Fruit fly (Drosophila melanogaster): ENCODE measurements around the gene fne.

fne gene

DNA sequence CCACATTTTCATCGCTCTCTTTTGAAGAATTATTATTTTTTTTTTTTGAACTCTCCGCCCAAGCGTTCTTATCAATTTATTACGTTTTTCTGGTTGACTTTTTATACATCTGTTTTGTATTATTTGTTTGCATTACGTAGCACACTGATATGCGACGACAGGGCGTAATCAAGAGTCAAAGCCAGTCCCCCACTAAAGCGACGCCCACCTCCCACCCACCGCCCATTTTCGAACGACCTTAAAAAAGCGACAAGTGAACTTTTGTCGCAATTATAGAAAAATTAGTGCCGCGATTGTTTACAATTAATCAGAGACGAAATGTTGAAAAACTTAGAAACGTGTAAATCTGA lies 26.5 kb upstream of the fne start:
- TF ChIP-seq CG10348 (GFP tag; IDR thresholded peaks at IDR 0.05) = no peak
- peak; percentile 53; the same call in 2 of the 3 replicates for TF ChIP-seq CG4496 (GFP tag; IDR thresholded peaks at IDR 0.05)
- TF ChIP-seq CG12605 (GFP tag; IDR thresholded peaks at IDR 0.05) = peak; percentile 72

DNA sequence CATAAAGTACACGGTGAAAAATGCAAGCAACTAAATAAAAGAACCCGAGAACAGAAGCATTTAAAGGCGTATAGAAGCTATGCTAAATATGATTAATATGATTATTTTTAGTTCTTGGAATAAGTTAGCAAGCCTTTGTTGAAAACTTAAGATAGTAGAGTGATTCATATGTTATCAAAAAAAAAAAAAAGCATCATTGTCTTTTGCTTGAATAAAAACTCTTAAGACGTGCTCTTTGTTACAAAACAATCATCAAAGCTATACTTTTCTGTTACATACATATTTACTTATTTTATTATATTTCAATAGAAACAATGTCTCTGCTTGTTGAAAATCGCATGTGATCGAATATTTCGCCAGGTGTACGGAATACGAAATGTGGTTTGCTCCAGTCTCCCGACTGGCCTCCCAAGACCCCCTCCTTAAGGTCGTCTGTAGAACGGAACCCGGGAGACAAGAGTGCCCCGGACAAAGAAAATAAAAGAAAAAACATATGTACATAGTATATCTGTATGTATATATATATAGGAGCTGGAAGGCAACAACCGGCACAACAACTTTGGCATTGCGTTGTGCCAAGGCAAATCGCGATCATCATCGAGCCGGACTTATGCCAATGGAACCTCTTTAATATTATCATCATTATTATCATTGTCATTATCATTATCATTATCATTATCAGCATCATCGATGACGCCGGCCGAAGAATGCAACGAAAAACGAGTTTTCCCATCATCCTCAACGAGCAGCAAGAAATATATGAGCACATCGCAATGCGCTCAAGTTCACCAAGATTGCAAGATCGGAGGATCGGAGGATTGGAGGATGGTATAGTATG lies 25.7 kb upstream of the fne start:
- TF ChIP-seq CG8159 (tag; optimal IDR thresholded peaks at IDR 0.05) (peak; percentile 87), CG9948 (tag; optimal IDR thresholded peaks at IDR 0.05) (peak; percentile 77), CG8301 (tag; optimal IDR thresholded peaks at IDR 0.05) (peak; percentile 70), Snoo (tag; optimal IDR thresholded peaks at IDR 0.05) (peak; percentile 56), CG15710 (tag; optimal IDR thresholded peaks at IDR 0.05) (peak; percentile 81), CG14655 (GFP tag; optimal IDR thresholded peaks at IDR 0.05) (peak; percentile 84), CG4496 (GFP tag; IDR thresholded peaks at IDR 0.05) (peak; percentile 42; the same call in 1 of the 3 replicates), fd96Ca (GFP tag; IDR thresholded peaks at IDR 0.05) (no peak), Ets98B (GFP tag; IDR thresholded peaks at IDR 0.05) (peak; percentile 36; the same call in 1 of the 2 replicates), CG32121 (GFP tag; IDR thresholded peaks at IDR 0.05) (peak; percentile 44; the same call in 1 of the 2 replicates), CG34367 (tag; optimal IDR thresholded peaks at IDR 0.05) (peak; percentile 64), rn (GFP tag; IDR thresholded peaks at IDR 0.05) (no peak), CG13204 (GFP tag; optimal IDR thresholded peaks at IDR 0.05) (peak; percentile 23), CG10348 (GFP tag; IDR thresholded peaks at IDR 0.05) (no peak), EcR (GFP tag; optimal IDR thresholded peaks at IDR 0.05) (peak; percentile 95), D1 (tag; optimal IDR thresholded peaks at IDR 0.05) (peak; percentile 76), CG17806 (tag; optimal IDR thresholded peaks at IDR 0.05) (peak; percentile 66), CG12605 (GFP tag; IDR thresholded peaks at IDR 0.05) (no peak), gl (tag; optimal IDR thresholded peaks at IDR 0.05) (no peak), Pif1A (GFP tag; optimal IDR thresholded peaks at IDR 0.05) (peak; percentile 65), Pif1B (GFP tag; optimal IDR thresholded peaks at IDR 0.05) (peak; percentile 59)

DNA sequence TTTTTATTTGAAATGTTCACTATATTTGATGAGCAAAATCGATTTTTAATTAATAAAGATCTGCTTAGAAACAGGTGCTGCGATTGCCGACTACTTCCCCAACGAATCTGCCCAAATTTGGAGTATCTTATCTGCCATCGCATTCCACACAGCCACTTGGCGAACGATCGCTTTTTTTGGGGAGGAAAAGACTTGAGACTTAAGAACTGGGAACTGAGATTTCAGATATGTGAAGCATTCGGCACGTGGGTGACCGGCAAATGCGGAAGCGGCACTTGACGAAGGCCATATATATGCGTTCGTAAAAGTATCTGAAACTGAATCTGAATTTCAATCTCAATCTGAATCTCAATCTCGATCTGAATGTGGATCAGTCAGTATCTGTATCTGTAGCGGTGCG lies 23.3 kb upstream of the fne start:
- TF ChIP-seq CG12605 (GFP tag; IDR thresholded peaks at IDR 0.05) = no peak
- TF ChIP-seq CG10348 (GFP tag; IDR thresholded peaks at IDR 0.05) = no peak
- no peak for TF ChIP-seq rn (GFP tag; IDR thresholded peaks at IDR 0.05)
- no peak for TF ChIP-seq Pif1B (GFP tag; optimal IDR thresholded peaks at IDR 0.05)
- no peak for TF ChIP-seq Ets98B (GFP tag; IDR thresholded peaks at IDR 0.05)
- no peak for TF ChIP-seq Snoo (tag; optimal IDR thresholded peaks at IDR 0.05)
- no peak for TF ChIP-seq D1 (tag; optimal IDR thresholded peaks at IDR 0.05)
- TF ChIP-seq CG4496 (GFP tag; IDR thresholded peaks at IDR 0.05) = no peak
- TF ChIP-seq CG8159 (tag; optimal IDR thresholded peaks at IDR 0.05) = no peak
- no peak for TF ChIP-seq CG8301 (tag; optimal IDR thresholded peaks at IDR 0.05)
- TF ChIP-seq CG34367 (tag; optimal IDR thresholded peaks at IDR 0.05) = no peak
- no peak for TF ChIP-seq Pif1A (GFP tag; optimal IDR thresholded peaks at IDR 0.05)
- no peak for TF ChIP-seq CG17806 (tag; optimal IDR thresholded peaks at IDR 0.05)
- TF ChIP-seq CG13204 (GFP tag; optimal IDR thresholded peaks at IDR 0.05) = no peak

DNA sequence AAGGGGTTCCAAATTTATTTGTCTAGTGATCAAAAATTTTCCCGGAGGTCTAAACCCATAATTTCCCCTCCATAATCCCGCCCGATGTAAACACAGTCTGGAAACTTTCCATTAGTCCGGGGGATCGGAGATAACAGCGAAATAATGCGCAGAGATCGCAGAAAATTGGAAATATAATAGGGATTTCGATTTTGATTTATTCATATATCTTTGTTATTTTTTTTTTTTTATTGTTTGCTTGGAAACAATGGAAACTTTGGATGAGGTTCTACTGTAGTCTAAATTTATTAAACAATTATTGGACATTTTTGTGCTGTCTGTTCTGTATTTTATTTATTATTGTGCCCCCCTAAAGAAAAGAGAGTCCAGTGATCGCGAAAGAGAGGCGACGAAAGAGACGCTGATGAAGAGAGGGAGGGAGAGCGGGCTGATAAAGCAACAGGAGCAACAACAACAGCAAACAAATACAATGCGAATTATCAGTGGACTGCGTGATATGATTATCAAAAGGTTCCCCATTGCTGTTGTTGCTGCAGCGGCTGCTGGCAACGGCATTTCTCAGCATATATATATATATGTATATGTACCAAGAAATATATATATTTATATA lies 22.1 kb upstream of the fne start:
- no peak for TF ChIP-seq CG17806 (tag; optimal IDR thresholded peaks at IDR 0.05)
- TF ChIP-seq fd96Ca (GFP tag; IDR thresholded peaks at IDR 0.05) = no peak
- no peak for TF ChIP-seq CG8159 (tag; optimal IDR thresholded peaks at IDR 0.05)
- no peak for TF ChIP-seq Ets98B (GFP tag; IDR thresholded peaks at IDR 0.05)
- TF ChIP-seq CG15710 (tag; optimal IDR thresholded peaks at IDR 0.05) = no peak
- TF ChIP-seq Pif1A (GFP tag; optimal IDR thresholded peaks at IDR 0.05) = no peak
- TF ChIP-seq CG12605 (GFP tag; IDR thresholded peaks at IDR 0.05) = 0 out of 2 replicates have a peak, but pooled peaks have one; percentile 41
- peak; percentile 58 for TF ChIP-seq EcR (GFP tag; optimal IDR thresholded peaks at IDR 0.05)
- no peak for TF ChIP-seq CG14655 (GFP tag; optimal IDR thresholded peaks at IDR 0.05)
- no peak for TF ChIP-seq CG32121 (GFP tag; IDR thresholded peaks at IDR 0.05)

DNA sequence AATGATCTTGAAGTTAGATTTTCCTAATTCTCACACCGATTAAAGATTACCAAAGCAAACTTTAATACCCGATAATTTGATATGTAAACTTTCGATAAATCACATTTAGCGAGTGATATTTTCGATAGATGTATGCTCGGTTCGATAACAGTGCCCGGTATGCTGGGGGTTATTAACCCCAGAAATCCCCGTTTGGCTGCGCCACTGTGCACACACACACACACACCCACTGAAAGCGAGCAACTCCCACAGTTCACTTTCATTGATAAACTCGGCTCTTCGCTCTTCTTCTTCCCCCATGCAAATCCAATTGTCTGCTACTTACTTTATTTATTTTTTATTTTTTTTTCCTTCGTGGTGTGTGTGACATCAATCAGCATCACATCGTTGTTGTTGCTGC lies 20.9 kb upstream of the fne start:
- peak; percentile 40 for TF ChIP-seq CG8301 (tag; optimal IDR thresholded peaks at IDR 0.05)
- TF ChIP-seq CG15710 (tag; optimal IDR thresholded peaks at IDR 0.05) = peak; percentile 17
- peak; percentile 28; the same call in 1 of the 3 replicates for TF ChIP-seq fd96Ca (GFP tag; IDR thresholded peaks at IDR 0.05)
- TF ChIP-seq CG4496 (GFP tag; IDR thresholded peaks at IDR 0.05) = peak; percentile 62; the same call in 2 of the 3 replicates
- TF ChIP-seq CG13204 (GFP tag; optimal IDR thresholded peaks at IDR 0.05) = no peak
- TF ChIP-seq CG12605 (GFP tag; IDR thresholded peaks at IDR 0.05) = no peak
- peak; percentile 28 for TF ChIP-seq CG17806 (tag; optimal IDR thresholded peaks at IDR 0.05)
- no peak for TF ChIP-seq Pif1A (GFP tag; optimal IDR thresholded peaks at IDR 0.05)
- no peak for TF ChIP-seq Snoo (tag; optimal IDR thresholded peaks at IDR 0.05)
- peak; percentile 22; the same call in 1 of the 2 replicates for TF ChIP-seq CG32121 (GFP tag; IDR thresholded peaks at IDR 0.05)
- peak; percentile 81 for TF ChIP-seq EcR (GFP tag; optimal IDR thresholded peaks at IDR 0.05)
- TF ChIP-seq D1 (tag; optimal IDR thresholded peaks at IDR 0.05) = no peak
- TF ChIP-seq CG8159 (tag; optimal IDR thresholded peaks at IDR 0.05) = peak; percentile 26

DNA sequence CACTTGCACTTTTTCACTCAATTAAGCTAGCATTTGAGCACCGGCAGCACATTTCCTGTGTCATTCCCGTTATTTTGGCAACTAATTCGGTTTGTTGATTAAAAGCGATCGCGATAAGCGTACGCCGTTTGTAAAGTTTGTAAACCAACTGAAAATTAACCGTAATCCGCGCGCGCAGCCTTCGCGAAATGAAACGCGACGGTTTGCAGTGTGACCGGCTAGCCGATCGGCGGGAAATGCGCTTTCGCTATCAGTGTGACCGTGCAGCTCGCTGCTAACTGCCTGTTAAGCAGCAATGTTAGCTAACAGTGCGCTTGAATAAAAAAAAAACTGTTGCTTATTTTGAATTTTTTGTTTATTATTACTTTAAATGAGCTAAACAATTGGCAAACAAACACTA lies 20.1 kb upstream of the fne start, which contains the start of gene Pde9:
Pde9 (minus strand) TSS at position 178 of the 400 bp plus-strand sequence.
- no peak for TF ChIP-seq CG17806 (tag; optimal IDR thresholded peaks at IDR 0.05)
- peak; percentile 14; the same call in 1 of the 2 replicates for TF ChIP-seq CG12605 (GFP tag; IDR thresholded peaks at IDR 0.05)
- TF ChIP-seq CG4496 (GFP tag; IDR thresholded peaks at IDR 0.05) = peak; percentile 21; the same call in 1 of the 3 replicates

Measured in whole organism, pupa.